Fruit fly (Drosophila melanogaster) Kc167 (cell line): ENCODE data around the gene CG8159.

Experiments used
- Myc ChIP-seq: fragments of >200 bp; optimal IDR thresholded peaks from 2 replicates; lab custom pipeline; 2017; ENCODE audit warnings: missing external identifiers
- Sin3A ChIP-seq: fragments of >200 bp; optimal IDR thresholded peaks from 2 replicates; lab custom pipeline; 2018; ENCODE audit warnings: missing external identifiers
- h ChIP-seq: fragments of >200 bp; optimal IDR thresholded peaks from 3 replicates; lab custom pipeline; 2018; ENCODE audit warnings: missing external identifiers
- insv ChIP-seq: fragments of >200 bp; optimal IDR thresholded peaks from 3 replicates; lab custom pipeline; 2018; ENCODE audit warnings: missing external identifiers
- psq ChIP-seq: fragments of >200 bp; optimal IDR thresholded peaks from 2 replicates; lab custom pipeline; 2017; ENCODE audit warnings: missing external identifiers
- ttk ChIP-seq: sonication (Bioruptor generic); optimal IDR thresholded peaks from 2 replicates; lab custom pipeline; 2017; ENCODE audit warnings: missing external identifiers

CG8159 gene

DNA sequence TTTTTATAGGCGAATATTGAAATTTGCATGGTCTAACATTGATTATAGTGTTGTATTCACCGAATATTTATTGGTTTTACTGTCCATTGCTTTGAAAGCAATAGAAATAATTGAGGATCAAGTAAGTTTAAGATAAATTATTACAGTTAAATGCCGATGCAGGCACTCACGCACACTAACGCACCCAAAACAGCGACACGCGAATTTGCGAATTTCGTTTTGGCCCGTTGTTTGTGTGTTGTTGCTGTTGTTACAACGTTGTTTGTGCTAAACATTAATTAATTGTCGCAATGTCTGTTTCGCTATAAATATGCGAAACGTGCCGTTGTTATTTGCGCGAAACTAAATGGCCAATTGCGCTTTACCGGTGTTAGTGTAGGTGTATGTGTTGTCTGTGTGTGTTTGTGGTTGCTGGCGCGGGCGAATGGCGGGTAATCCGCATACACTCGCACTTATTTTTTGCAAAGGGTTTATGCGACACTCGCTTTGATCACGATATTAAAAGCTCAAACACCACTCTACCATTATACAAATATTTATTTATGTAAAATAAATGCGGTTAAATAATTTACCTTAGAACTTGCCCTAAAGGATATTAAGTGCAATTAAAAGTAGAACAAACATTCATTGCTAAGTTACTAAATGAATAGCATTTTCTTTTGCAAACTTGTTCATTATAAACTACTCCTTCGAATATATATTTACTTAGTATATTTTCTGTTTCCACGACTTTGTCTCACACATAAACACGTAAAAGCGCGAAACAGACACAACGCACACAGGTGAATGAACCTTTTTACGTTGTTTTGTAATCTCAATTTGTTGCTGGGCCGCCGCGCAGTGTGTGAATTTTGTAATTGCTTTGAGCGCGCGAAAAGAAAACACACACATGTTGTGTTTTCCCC lies 21.5 kb downstream of the CG8159 start:
- TF ChIP-seq psq: no peak
- TF ChIP-seq Sin3A (lab: Kevin White, UChicago): no peak
- TF ChIP-seq insv (lab: Kevin White, UChicago): no peak
- no peak for TF ChIP-seq ttk
- no peak for TF ChIP-seq Myc

- TF ChIP-seq insv (lab: Kevin White, UChicago): no peak
- no peak for TF ChIP-seq h
- no peak for TF ChIP-seq Myc
- TF ChIP-seq ttk: no peak
- TF ChIP-seq Sin3A (lab: Kevin White, UChicago): no peak
- no peak for TF ChIP-seq psq
Observed at dm6 chr3R:8748776-8749126, 22.1 kb downstream of the CG8159 start.

- TF ChIP-seq Myc (no peak), insv (lab: Kevin White, UChicago) (no peak), h (no peak), psq (no peak), Sin3A (lab: Kevin White, UChicago) (no peak), ttk (no peak)
Observed at dm6 chr3R:8767998-8768397, 41.3 kb downstream of the CG8159 start, which contains the start of the genes CG34135 and CG11768. TSS of gene CG34135 (minus strand) at chr3R:8768191. TSS of gene CG11768 (minus strand) at chr3R:8768200.

DNA sequence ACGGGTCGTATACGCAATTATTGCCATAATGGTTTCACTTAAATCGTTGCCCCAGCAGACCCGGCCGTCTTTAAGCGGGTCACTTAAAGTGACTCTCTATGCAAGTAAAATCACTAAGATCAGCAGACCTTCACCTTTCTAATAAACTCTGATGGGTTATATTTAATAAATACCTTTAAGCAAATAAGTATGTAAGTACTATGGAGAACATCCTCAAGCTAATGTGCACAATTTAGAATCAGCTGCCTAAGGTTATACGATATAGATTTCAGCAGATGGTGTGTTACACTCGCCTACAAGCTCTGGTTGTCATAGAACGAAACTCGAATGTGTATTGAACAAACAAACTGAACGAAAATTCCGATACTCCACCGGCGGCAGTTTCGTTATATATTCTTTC lies 42.4 kb downstream of the CG8159 start, which contains the start of gene CG8236:
Gene CG8236 (plus strand): TSS at position 301 of the 400 bp plus-strand sequence.
- TF ChIP-seq ttk (no peak), Sin3A (lab: Kevin White, UChicago) (no peak), Myc (no peak), psq (no peak), insv (lab: Kevin White, UChicago) (no peak), h (no peak)

- TF ChIP-seq psq (no peak), h (no peak), Sin3A (lab: Kevin White, UChicago) (no peak), Myc (no peak), insv (lab: Kevin White, UChicago) (no peak)
Observed at dm6 chr3R:8772591-8772990, 45.9 kb downstream of the CG8159 start, which contains the start of gene CG13318. TSS of gene CG13318 (minus strand) at chr3R:8772691.

DNA sequence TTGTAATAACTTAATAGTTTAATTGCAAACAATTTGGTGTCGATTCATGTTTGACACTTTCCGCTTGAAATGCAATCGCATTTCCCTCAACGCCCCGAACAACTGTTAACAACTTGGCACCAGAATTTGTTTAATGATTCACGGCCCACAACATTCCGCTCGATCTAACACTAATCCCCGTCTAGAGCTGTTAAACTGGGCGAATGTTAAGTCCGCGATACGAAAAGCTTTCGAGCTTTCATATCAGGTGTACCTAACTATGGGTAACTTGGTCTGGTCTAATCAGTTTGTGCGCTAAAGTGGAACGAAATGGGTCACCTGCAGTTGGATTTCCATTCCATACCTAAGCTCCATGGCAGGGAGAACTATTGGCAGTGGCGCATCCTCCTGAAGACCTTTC lies 46.5 kb downstream of the CG8159 start, which contains the start of gene CG34301:
Gene CG34301 (plus strand): TSS at position 301 of the 400 bp plus-strand sequence.
- no peak for TF ChIP-seq h
- no peak for TF ChIP-seq psq
- TF ChIP-seq Myc: no peak
- no peak for TF ChIP-seq Sin3A (lab: Kevin White, UChicago)
- no peak for TF ChIP-seq ttk
- no peak for TF ChIP-seq insv (lab: Kevin White, UChicago)
